Worm (Caenorhabditis elegans) whole organism, L4 larva: Measurements from ENCODE around the gene R07B7.12.

Experiments
- F37D6.2 ChIP-seq: sonication (generic microtip); optimal IDR thresholded peaks from 2 replicates; lab custom pipeline; 2016; ENCODE audit warnings: mild to moderate bottlenecking, missing genetic modification characterization, missing compliant biosample characterization
- F49E8.2 ChIP-seq: sonication (generic microtip); optimal IDR thresholded peaks from 2 replicates; lab custom pipeline; 2016; ENCODE audit warnings: missing compliant biosample characterization, mild to moderate bottlenecking, missing genetic modification characterization, borderline replicate concordance
- R02D3.7 ChIP-seq: fragments of 150-350 bp; sonication (generic microtip); optimal IDR thresholded peaks from 3 replicates; lab custom pipeline; 2014; ENCODE audit warnings: missing biosample characterization, missing genetic modification characterization
- T26A8.4 ChIP-seq: fragments of 200-800 bp; sonication (Bioruptor generic); IDR thresholded peaks from 2 replicates; pipeline ENCODE4 v1.3.6; 2022; ENCODE audit warnings: missing genetic modification characterization, missing compliant biosample characterization
- Y105C5A.15 ChIP-seq: fragments of 200-800 bp; sonication (Bioruptor generic); IDR thresholded peaks from 2 replicates; pipeline ENCODE4 v1.3.6; 2022; ENCODE audit warnings: missing genetic modification characterization, missing compliant biosample characterization
- Y48G9A.11 ChIP-seq: fragments of 200-800 bp; sonication (Bioruptor generic); IDR thresholded peaks from 2 replicates; pipeline ENCODE4 v1.3.6; 2022; ENCODE audit warnings: missing genetic modification reagents, missing genetic modification characterization, missing compliant biosample characterization
- Y75B8A.6 ChIP-seq: fragments of 200-800 bp; sonication (Bioruptor generic); IDR thresholded peaks from 2 replicates; pipeline ENCODE4 v1.3.6; 2022; ENCODE audit warnings: missing genetic modification reagents, missing genetic modification characterization, missing compliant biosample characterization
- ZK337.2 ChIP-seq: fragments of 200-800 bp; sonication (Bioruptor generic); IDR thresholded peaks from 2 replicates; pipeline ENCODE4 v1.3.6; 2022; ENCODE audit warnings: missing genetic modification reagents, missing genetic modification characterization, missing compliant biosample characterization
- ZK546.5 ChIP-seq, 2 experiments: sonication (generic microtip); optimal IDR thresholded peaks; 2 replicates each; lab custom pipeline; 2017; ENCODE audit warnings: missing biosample characterization in 2 of 2, missing genetic modification characterization in 2 of 2
- aha-1 ChIP-seq: fragments of 150-350 bp; peaks from one replicate; lab custom pipeline; 2014; ENCODE audit warnings: missing biosample characterization, missing genetic modification characterization
- ctbp-1 ChIP-seq: fragments of 200-800 bp; sonication (Bioruptor generic); IDR thresholded peaks from 2 replicates; pipeline ENCODE4 v1.3.6; 2022; ENCODE audit warnings: missing genetic modification reagents, missing genetic modification characterization, missing compliant biosample characterization
- daf-16 ChIP-seq, 3 experiments: sonication (generic microtip); optimal IDR thresholded peaks; 2 replicates each; lab custom pipeline; 2016 to 2017; ENCODE audit warnings: missing genetic modification characterization in 3 of 3, missing genetic modification reagents in 3 of 3, mild to moderate bottlenecking in 2 of 3, missing compliant biosample characterization in 2 of 3, missing biosample characterization in 1 of 3, moderate library complexity in 1 of 3
- dmd-6 ChIP-seq: fragments of 200-800 bp; sonication (Bioruptor generic); IDR thresholded peaks from 2 replicates; pipeline ENCODE4 v1.3.6; 2022; ENCODE audit warnings: missing genetic modification reagents, missing genetic modification characterization, missing compliant biosample characterization
- dmd-8 ChIP-seq: fragments of 200-800 bp; sonication (Bioruptor generic); IDR thresholded peaks from 2 replicates; pipeline ENCODE4 v1.3.6; 2022; ENCODE audit warnings: missing genetic modification characterization, missing compliant biosample characterization
- dmd-9 ChIP-seq: fragments of 200-800 bp; sonication (Bioruptor generic); IDR thresholded peaks from 2 replicates; pipeline ENCODE4 v1.3.6; 2022; ENCODE audit warnings: missing genetic modification reagents, missing genetic modification characterization, missing compliant biosample characterization
- dve-1 ChIP-seq: sonication (generic microtip); optimal IDR thresholded peaks from 2 replicates; lab custom pipeline; 2017; ENCODE audit warnings: antibody characterized with exemption, mild to moderate bottlenecking, missing genetic modification characterization, missing compliant biosample characterization; ENCODE audit not compliant: insufficient read depth
- egl-43 ChIP-seq: fragments of 200-800 bp; sonication (Bioruptor generic); IDR thresholded peaks from 2 replicates; pipeline ENCODE4 v1.3.6; 2022; ENCODE audit warnings: missing genetic modification reagents, missing genetic modification characterization, missing compliant biosample characterization
- fkh-10 ChIP-seq: fragments of 150-350 bp; optimal IDR thresholded peaks from 2 replicates; lab custom pipeline; 2014; ENCODE audit warnings: missing biosample characterization, missing genetic modification reagents, missing genetic modification characterization
- gei-8 ChIP-seq: fragments of 200-800 bp; sonication (Bioruptor generic); optimal IDR thresholded peaks from 2 replicates; lab custom pipeline; 2018; ENCODE audit warnings: mild to moderate bottlenecking, missing genetic modification characterization, missing compliant biosample characterization
- hif-1 ChIP-seq, 2 experiments: sonication (generic microtip); optimal IDR thresholded peaks; 2 replicates each; lab custom pipeline; 2016 to 2017; ENCODE audit warnings: missing compliant biosample characterization in 2 of 2, missing genetic modification characterization in 2 of 2, missing genetic modification reagents in 2 of 2, missing genotype in 2 of 2, mild to moderate bottlenecking in 1 of 2
- hlh-11 ChIP-seq: fragments of 200-800 bp; sonication (Bioruptor generic); optimal IDR thresholded peaks from 2 replicates; lab custom pipeline; 2018; ENCODE audit warnings: mild to moderate bottlenecking, missing genetic modification characterization, missing compliant biosample characterization
- hmg-1.1 ChIP-seq: fragments of 200-800 bp; sonication (Bioruptor generic); IDR thresholded peaks from 2 replicates; pipeline ENCODE4 v1.3.6; 2022; ENCODE audit warnings: missing genetic modification reagents, missing genetic modification characterization, missing compliant biosample characterization
- lim-7 ChIP-seq: fragments of 200-800 bp; sonication (Bioruptor generic); IDR thresholded peaks from 2 replicates; pipeline ENCODE4 v1.3.6; 2022; ENCODE audit warnings: missing genetic modification characterization, missing compliant biosample characterization
- lin-13 ChIP-seq: fragments of 150-350 bp; optimal IDR thresholded peaks from 2 replicates; lab custom pipeline; 2014; ENCODE audit warnings: missing biosample characterization, missing genetic modification reagents, missing genetic modification characterization
- lir-3 ChIP-seq: sonication (generic microtip); optimal IDR thresholded peaks from 2 replicates; lab custom pipeline; 2016; ENCODE audit warnings: mild to moderate bottlenecking, missing genetic modification characterization, missing compliant biosample characterization
- lsy-2 ChIP-seq, 2 experiments: fragments of 150-350 bp in 1 of 2; sonication (generic microtip) in 1 of 2; optimal IDR thresholded peaks; 2 replicates each; lab custom pipeline; 2014 to 2017; ENCODE audit warnings: missing biosample characterization in 2 of 2, missing genetic modification characterization in 2 of 2
- mep-1 ChIP-seq: fragments of 150-350 bp; sonication (generic microtip); optimal IDR thresholded peaks from 3 replicates; lab custom pipeline; 2014; ENCODE audit warnings: missing biosample characterization, missing genetic modification characterization
- mes-2 ChIP-seq: sonication (generic microtip); optimal IDR thresholded peaks from 2 replicates; lab custom pipeline; 2016; ENCODE audit warnings: missing genotype, mild to moderate bottlenecking, missing genetic modification characterization, missing compliant biosample characterization; ENCODE audit not compliant: poor library complexity, severe bottlenecking
- mxl-3 ChIP-seq: fragments of 200-800 bp; sonication (Bioruptor generic); optimal IDR thresholded peaks from 2 replicates; lab custom pipeline; 2018; ENCODE audit warnings: mild to moderate bottlenecking, missing genetic modification characterization, missing compliant biosample characterization
- nhr-237 ChIP-seq: sonication (generic microtip); optimal IDR thresholded peaks from 2 replicates; lab custom pipeline; 2017; ENCODE audit warnings: missing biosample characterization, missing genetic modification characterization
- nhr-25 ChIP-seq: sonication (generic microtip); optimal IDR thresholded peaks from 2 replicates; lab custom pipeline; 2017; ENCODE audit warnings: missing genetic modification characterization, mild to moderate bottlenecking, missing compliant biosample characterization, antibody characterized with exemption, moderate library complexity, borderline replicate concordance; ENCODE audit not compliant: insufficient read depth
- nhr-28 ChIP-seq: fragments of 150-350 bp; optimal IDR thresholded peaks from 2 replicates; lab custom pipeline; 2014; ENCODE audit warnings: missing biosample characterization, missing genetic modification characterization
- nhr-42 ChIP-seq: fragments of 200-800 bp; sonication (Bioruptor generic); IDR thresholded peaks from 2 replicates; pipeline ENCODE4 v1.3.6; 2022; ENCODE audit warnings: missing genetic modification characterization, missing compliant biosample characterization
- nhr-6 ChIP-seq: fragments of 150-350 bp; optimal IDR thresholded peaks from 2 replicates; lab custom pipeline; 2014; ENCODE audit warnings: missing biosample characterization, missing genetic modification characterization
- nhr-76 ChIP-seq: fragments of 150-350 bp; optimal IDR thresholded peaks from 2 replicates; lab custom pipeline; 2014; ENCODE audit warnings: missing biosample characterization, missing genetic modification characterization
- nhr-77 ChIP-seq: fragments of 150-350 bp; optimal IDR thresholded peaks from 2 replicates; lab custom pipeline; 2014; ENCODE audit warnings: missing biosample characterization, missing genetic modification characterization
- php-3 ChIP-seq: fragments of 200-800 bp; sonication (Bioruptor generic); IDR thresholded peaks from 2 replicates; pipeline ENCODE4 v1.3.6; 2022; ENCODE audit warnings: missing genetic modification reagents, missing genetic modification characterization, missing compliant biosample characterization
- pqm-1 ChIP-seq: sonication (generic microtip); optimal IDR thresholded peaks from 2 replicates; lab custom pipeline; 2017; ENCODE audit warnings: missing biosample characterization, missing genetic modification characterization
- saeg-2 ChIP-seq: fragments of 200-800 bp; sonication (Bioruptor generic); IDR thresholded peaks from 2 replicates; pipeline ENCODE4 v1.3.6; 2022; ENCODE audit warnings: missing genetic modification reagents, missing genetic modification characterization, missing compliant biosample characterization
- set-16 ChIP-seq: fragments of 200-800 bp; sonication (Bioruptor generic); IDR thresholded peaks from 2 replicates; pipeline ENCODE4 v1.3.6; 2022; ENCODE audit warnings: missing genetic modification reagents, missing genetic modification characterization, missing compliant biosample characterization
- snpc-4 ChIP-seq: fragments of 150-350 bp; optimal IDR thresholded peaks from 2 replicates; lab custom pipeline; 2014; ENCODE audit warnings: missing biosample characterization, missing genetic modification characterization
- unc-39 ChIP-seq: sonication (generic microtip); optimal IDR thresholded peaks from 2 replicates; lab custom pipeline; 2017; ENCODE audit warnings: missing biosample characterization, missing genetic modification characterization
- vab-7 ChIP-seq: fragments of 200-800 bp; sonication (Bioruptor generic); IDR thresholded peaks from 2 replicates; pipeline ENCODE4 v1.3.6; 2022; ENCODE audit warnings: missing genetic modification reagents, missing genetic modification characterization, missing compliant biosample characterization
- zip-11 ChIP-seq: fragments of 200-800 bp; sonication (Bioruptor generic); IDR thresholded peaks from 2 replicates; pipeline ENCODE4 v1.3.6; 2022; ENCODE audit warnings: missing genetic modification characterization, missing compliant biosample characterization
- ztf-11 ChIP-seq: fragments of 150-350 bp; optimal IDR thresholded peaks from 2 replicates; lab custom pipeline; 2014; ENCODE audit warnings: missing biosample characterization, missing genetic modification characterization
- ztf-7 ChIP-seq: fragments of 150-350 bp; optimal IDR thresholded peaks from 2 replicates; lab custom pipeline; 2014; ENCODE audit warnings: missing biosample characterization, missing genetic modification characterization

The R07B7.12 gene

ce11 chrV:12100794-12101343 lies 12.0 kb downstream of the R07B7.12 start, which contains the start of gene nhr-154:
Gene nhr-154, plus strand, starts transcription at chrV:12101293.
- TF ChIP-seq F37D6.2 (tag; lab: Kevin White, UChicago) = no peak
- no peak for TF ChIP-seq zip-11
- TF ChIP-seq nhr-6 = peak; percentile 81
- TF ChIP-seq dve-1 (tag; lab: Kevin White, UChicago) = peak; percentile 48
- no peak for TF ChIP-seq R02D3.7 (tag; lab: Kevin White, UChicago)
- no peak for TF ChIP-seq nhr-25
- no peak for TF ChIP-seq vab-7
- peak; percentile 20 for TF ChIP-seq mep-1 (tag; lab: Kevin White, UChicago)
- no peak for TF ChIP-seq daf-16 (GFP tag; optimal IDR thresholded peaks at IDR 0.05; lab: Kevin White, UChicago)
- TF ChIP-seq daf-16 (tag; optimal IDR thresholded peaks at IDR 0.05; lab: Kevin White, UChicago) = peak; percentile 33
- peak; percentile 39 for TF ChIP-seq nhr-28 (tag; lab: Kevin White, UChicago)
- no peak for TF ChIP-seq ZK546.5 (tag; optimal IDR thresholded peaks at IDR 0.05; lab: Kevin White, UChicago)
- TF ChIP-seq lsy-2 (tag; optimal IDR thresholded peaks at IDR 0.05; lab: Kevin White, UChicago) = peak in 1 of 2 experiments; percentile 49
- peak; percentile 6; the same call in 1 of the 2 replicates for TF ChIP-seq dmd-6 (GFP tag; lab: Robert Waterston, UW)
- peak in 1 of 2 experiments; percentile 62 for TF ChIP-seq hif-1 (tag; optimal IDR thresholded peaks at IDR 0.05; lab: Kevin White, UChicago)
- TF ChIP-seq php-3 (GFP tag; lab: Robert Waterston, UW) = no peak
- no peak for TF ChIP-seq fkh-10 (GFP tag; lab: Kevin White, UChicago)
- TF ChIP-seq pqm-1 (tag; lab: Kevin White, UChicago) = peak; percentile 4
- peak; percentile 52 for TF ChIP-seq aha-1 (tag; lab: Kevin White, UChicago)
- peak; percentile 52; the same call in 1 of the 2 replicates for TF ChIP-seq hmg-1.1
- TF ChIP-seq Y105C5A.15 (GFP tag; lab: Robert Waterston, UW) = no peak
- no peak for TF ChIP-seq lin-13

ce11 chrV:12103920-12104319 lies 15.0 kb downstream of the R07B7.12 start, which contains the start of gene nhr-153:
Gene nhr-153, plus strand, starts transcription at chrV:12104220.
- TF ChIP-seq dmd-9 (GFP tag; lab: Robert Waterston, UW) = no peak
- TF ChIP-seq nhr-28 (tag; lab: Kevin White, UChicago) = peak; percentile 19
- TF ChIP-seq aha-1 (tag; lab: Kevin White, UChicago) = peak; percentile 67

- TF ChIP-seq dve-1 (tag; lab: Kevin White, UChicago) (peak; percentile 26), daf-16 (GFP tag; optimal IDR thresholded peaks at IDR 0.05; lab: Kevin White, UChicago) (no peak), daf-16 (tag; optimal IDR thresholded peaks at IDR 0.05; lab: Kevin White, UChicago) (peak; percentile 5), nhr-77 (tag; lab: Kevin White, UChicago) (no peak), nhr-28 (tag; lab: Kevin White, UChicago) (peak; percentile 42), T26A8.4 (GFP tag; lab: Robert Waterston, UW) (no peak), zip-11 (no peak), unc-39 (tag; lab: Kevin White, UChicago) (no peak), gei-8 (GFP tag; lab: Kevin White, UChicago) (no peak), Y48G9A.11 (GFP tag; lab: Robert Waterston, UW) (no peak), set-16 (GFP tag; lab: Robert Waterston, UW) (no peak), mxl-3 (peak; percentile 39), lim-7 (GFP tag; lab: Robert Waterston, UW) (no peak), Y75B8A.6 (GFP tag; lab: Robert Waterston, UW) (no peak), F49E8.2 (tag; lab: Kevin White, UChicago) (no peak), hlh-11 (tag; lab: Kevin White, UChicago) (no peak), lsy-2 (tag; optimal IDR thresholded peaks at IDR 0.05; lab: Kevin White, UChicago) (no peak), mes-2 (tag; lab: Kevin White, UChicago) (no peak), saeg-2 (GFP tag; lab: Robert Waterston, UW) (no peak), ctbp-1 (GFP tag; lab: Robert Waterston, UW) (no peak), ZK546.5 (tag; optimal IDR thresholded peaks at IDR 0.05; lab: Kevin White, UChicago) (no peak), egl-43 (GFP tag; lab: Robert Waterston, UW) (no peak), lin-13 (no peak), nhr-237 (tag; lab: Kevin White, UChicago) (no peak), ztf-11 (tag; lab: Kevin White, UChicago) (no peak), snpc-4 (tag; lab: Kevin White, UChicago) (no peak), ZK337.2 (GFP tag; lab: Robert Waterston, UW) (no peak), nhr-42 (GFP tag; lab: Robert Waterston, UW) (no peak), ztf-7 (tag; lab: Kevin White, UChicago) (no peak), lir-3 (tag; lab: Kevin White, UChicago) (no peak), nhr-76 (tag; lab: Kevin White, UChicago) (no peak), dmd-8 (GFP tag; lab: Robert Waterston, UW) (no peak)
Observed at ce11 chrV:12106841-12107240, 18.0 kb downstream of the R07B7.12 start, which contains the start of gene nhr-136. Gene nhr-136, plus strand, starts transcription at chrV:12107141.
